Fruit fly (Drosophila melanogaster) whole organism, embryonic: ENCODE measurements around the gene mRpS14.

Source experiments
- Atf6 ChIP-seq: fragments of 200-800 bp; sonication (Bioruptor generic); IDR thresholded peaks from 2 replicates; pipeline ENCODE4 v1.3.6; 2022; ENCODE audit warnings: missing biosample characterization, missing genetic modification characterization
- BEAF-32 ChIP-seq: fragments of 200-800 bp; sonication (Bioruptor generic); optimal IDR thresholded peaks from 3 replicates; lab custom pipeline; 2017; ENCODE audit warnings: missing biosample characterization, missing genetic modification characterization, mild to moderate bottlenecking, moderate library complexity, missing genetic modification reagents
- CG14014 ChIP-seq: fragments of 200-800 bp; sonication (Bioruptor generic); IDR thresholded peaks from 2 replicates; pipeline ENCODE4 v1.3.6; 2022; ENCODE audit warnings: missing biosample characterization, missing genetic modification characterization
- CG14710 ChIP-seq: fragments of 200-800 bp; sonication (Bioruptor generic); optimal IDR thresholded peaks from 3 replicates; lab custom pipeline; 2019; ENCODE audit warnings: missing biosample characterization, mild to moderate bottlenecking, missing genetic modification characterization, moderate library complexity
- CG15601 ChIP-seq: fragments of 200-800 bp; sonication (Bioruptor generic); optimal IDR thresholded peaks from 3 replicates; lab custom pipeline; 2019; ENCODE audit warnings: missing biosample characterization, mild to moderate bottlenecking, missing genetic modification characterization, moderate library complexity
- CG16779 ChIP-seq: fragments of 200-800 bp; sonication (Bioruptor generic); IDR thresholded peaks from 2 replicates; pipeline ENCODE4 v1.3.6; 2022; ENCODE audit warnings: missing biosample characterization, missing genetic modification characterization
- CG16815 ChIP-seq: fragments of 200-800 bp; sonication (Bioruptor generic); optimal IDR thresholded peaks from 3 replicates; lab custom pipeline; 2017; ENCODE audit warnings: missing biosample characterization, mild to moderate bottlenecking, missing genetic modification characterization
- CG17385 ChIP-seq: fragments of 200-800 bp; sonication (Bioruptor generic); optimal IDR thresholded peaks from 3 replicates; lab custom pipeline; 2018; ENCODE audit warnings: missing biosample characterization, mild to moderate bottlenecking, missing genetic modification characterization
- CG1792 ChIP-seq: fragments of 200-800 bp; sonication (Bioruptor generic); optimal IDR thresholded peaks from 2 replicates; lab custom pipeline; 2016; ENCODE audit warnings: missing biosample characterization, missing genetic modification characterization
- CG2116 ChIP-seq: fragments of 200-800 bp; sonication (Bioruptor generic); optimal IDR thresholded peaks from 3 replicates; lab custom pipeline; 2018; ENCODE audit warnings: missing biosample characterization, mild to moderate bottlenecking, missing genetic modification characterization
- CG2120 ChIP-seq: fragments of 200-800 bp; sonication (Bioruptor generic); optimal IDR thresholded peaks from 3 replicates; lab custom pipeline; 2016; ENCODE audit warnings: missing biosample characterization, missing genetic modification characterization
- CG3163 ChIP-seq: fragments of 200-800 bp; sonication (Bioruptor generic); optimal IDR thresholded peaks from 3 replicates; lab custom pipeline; 2016; ENCODE audit warnings: missing biosample characterization, missing genetic modification characterization
- CG3281 ChIP-seq: fragments of 200-800 bp; sonication (Bioruptor generic); optimal IDR thresholded peaks from 3 replicates; lab custom pipeline; 2017; ENCODE audit warnings: missing biosample characterization, mild to moderate bottlenecking, missing genetic modification characterization
- CG4617 ChIP-seq: fragments of 200-800 bp; sonication (Bioruptor generic); optimal IDR thresholded peaks from 3 replicates; lab custom pipeline; 2016; ENCODE audit warnings: missing biosample characterization, missing genetic modification characterization, borderline replicate concordance
- CG6854 ChIP-seq: fragments of 200-800 bp; sonication (Bioruptor generic); optimal IDR thresholded peaks from 3 replicates; lab custom pipeline; 2017; ENCODE audit warnings: missing biosample characterization, mild to moderate bottlenecking, missing genetic modification characterization
- CG7357 ChIP-seq: fragments of 200-800 bp; sonication (Bioruptor generic); IDR thresholded peaks from 3 replicates; pipeline ENCODE4 v1.3.6; 2022; ENCODE audit warnings: missing biosample characterization, missing genetic modification characterization
- CG7372 ChIP-seq: fragments of 200-800 bp; sonication (Bioruptor generic); IDR thresholded peaks from 2 replicates; pipeline ENCODE4 v1.3.6; 2022; ENCODE audit warnings: missing biosample characterization, missing genetic modification characterization
- CG8281 ChIP-seq: fragments of 200-800 bp; sonication (Bioruptor generic); optimal IDR thresholded peaks from 2 replicates; lab custom pipeline; 2018; ENCODE audit warnings: missing biosample characterization, mild to moderate bottlenecking, missing genetic modification characterization, moderate library complexity
- CG8924 ChIP-seq: fragments of 200-800 bp; optimal IDR thresholded peaks from 3 replicates; lab custom pipeline; 2019; ENCODE audit warnings: missing biosample characterization, mild to moderate bottlenecking, missing genetic modification characterization, moderate library complexity
- Dbx ChIP-seq: fragments of 200-800 bp; sonication (Bioruptor generic); IDR thresholded peaks from 3 replicates; pipeline ENCODE4 v1.3.6; 2022; ENCODE audit warnings: missing biosample characterization, missing genetic modification characterization
- Drgx ChIP-seq: fragments of 200-800 bp; sonication (Bioruptor generic); IDR thresholded peaks from 2 replicates; pipeline ENCODE4 v1.3.6; 2022; ENCODE audit warnings: missing biosample characterization, missing genetic modification characterization
- ERR ChIP-seq: fragments of 200-800 bp; sonication (Bioruptor generic); optimal IDR thresholded peaks from 2 replicates; lab custom pipeline; 2016; ENCODE audit warnings: missing biosample characterization, missing genetic modification characterization
- Ets65A ChIP-seq: fragments of 200-800 bp; sonication (Bioruptor generic); peaks from one replicate; lab custom pipeline; 2016; ENCODE audit warnings: missing biosample characterization, missing genetic modification characterization
- Jarid2 ChIP-seq: fragments of 200-800 bp; sonication (Bioruptor generic); optimal IDR thresholded peaks from 3 replicates; lab custom pipeline; 2017; ENCODE audit warnings: mild to moderate bottlenecking, missing biosample characterization, missing genetic modification reagents, missing genetic modification characterization
- MESR4 ChIP-seq: fragments of 200-800 bp; sonication (Bioruptor generic); optimal IDR thresholded peaks from 2 replicates; lab custom pipeline; 2018; ENCODE audit warnings: missing biosample characterization, mild to moderate bottlenecking, missing genetic modification characterization, moderate library complexity
- Max ChIP-seq: fragments of 200-800 bp; sonication (Bioruptor generic); optimal IDR thresholded peaks from 2 replicates; lab custom pipeline; 2016; ENCODE audit warnings: missing biosample characterization, mild to moderate bottlenecking, missing genetic modification characterization
- Rfx ChIP-seq: fragments of 200-800 bp; sonication (Bioruptor generic); IDR thresholded peaks from 2 replicates; pipeline ENCODE4 v1.3.6; 2022; ENCODE audit warnings: missing biosample characterization, missing genetic modification characterization
- Rx ChIP-seq: fragments of 200-800 bp; sonication (Bioruptor generic); IDR thresholded peaks from 2 replicates; pipeline ENCODE4 v1.3.6; 2022; ENCODE audit warnings: missing biosample characterization, missing genetic modification characterization
- Sox100B ChIP-seq: fragments of 200-800 bp; sonication (Bioruptor generic); optimal IDR thresholded peaks from 3 replicates; lab custom pipeline; 2018; ENCODE audit warnings: missing biosample characterization, mild to moderate bottlenecking, missing genetic modification characterization
- Vsx1 ChIP-seq: fragments of 200-800 bp; sonication (Bioruptor generic); optimal IDR thresholded peaks from 2 replicates; lab custom pipeline; 2017; ENCODE audit warnings: missing biosample characterization, mild to moderate bottlenecking, missing genetic modification characterization, missing genetic modification reagents
- YL-1 ChIP-seq: fragments of 200-800 bp; sonication (Bioruptor generic); optimal IDR thresholded peaks from 3 replicates; lab custom pipeline; 2017; ENCODE audit warnings: missing biosample characterization, mild to moderate bottlenecking, missing genetic modification characterization
- al ChIP-seq: fragments of 200-800 bp; sonication (Bioruptor generic); IDR thresholded peaks from 2 replicates; pipeline ENCODE4 v1.3.6; 2022; ENCODE audit warnings: missing biosample characterization, missing genetic modification characterization
- ato ChIP-seq: fragments of 200-800 bp; sonication (Bioruptor generic); IDR thresholded peaks from 2 replicates; pipeline ENCODE4 v1.3.6; 2022; ENCODE audit warnings: missing biosample characterization, missing genetic modification characterization; ENCODE audit not compliant: partially characterized antibody
- ci ChIP-seq: fragments of 200-800 bp; sonication (Bioruptor generic); IDR thresholded peaks from 3 replicates; pipeline ENCODE4 v1.3.6; 2022; ENCODE audit warnings: missing biosample characterization, missing genetic modification characterization
- dpn ChIP-seq, 2 experiments: fragments of 200-800 bp; sonication (Bioruptor generic); optimal IDR thresholded peaks; 3 replicates each; lab custom pipeline; 2016; ENCODE audit warnings: missing biosample characterization in 2 of 2, missing genetic modification characterization in 2 of 2
- ftz-f1 ChIP-seq: fragments of 200-800 bp; sonication (Bioruptor generic); optimal IDR thresholded peaks from 2 replicates; lab custom pipeline; 2016; ENCODE audit warnings: missing biosample characterization, missing genetic modification characterization
- grau ChIP-seq: fragments of 200-800 bp; optimal IDR thresholded peaks from 3 replicates; lab custom pipeline; 2019; ENCODE audit warnings: missing biosample characterization, mild to moderate bottlenecking, missing genetic modification characterization, moderate library complexity
- gro ChIP-seq: fragments of 200-800 bp; sonication (Bioruptor generic); optimal IDR thresholded peaks from 2 replicates; lab custom pipeline; 2016; ENCODE audit warnings: missing biosample characterization, missing genetic modification characterization
- h ChIP-seq: fragments of >200 bp; optimal IDR thresholded peaks from 2 replicates; lab custom pipeline; 2017
- hth ChIP-seq: fragments of >200 bp; optimal IDR thresholded peaks from 2 replicates; lab custom pipeline; 2017; ENCODE audit warnings: inconsistent platforms
- insv ChIP-seq, 2 experiments: fragments of 200-800 bp; sonication (Bioruptor generic); optimal IDR thresholded peaks; 3 replicates each; lab custom pipeline; 2016 to 2018; ENCODE audit warnings: missing biosample characterization in 2 of 2, missing genetic modification characterization in 2 of 2
- lab ChIP-seq: fragments of 200-800 bp; sonication (Bioruptor generic); optimal IDR thresholded peaks from 3 replicates; lab custom pipeline; 2017; ENCODE audit warnings: missing biosample characterization, missing genetic modification characterization, mild to moderate bottlenecking, moderate library complexity, missing genetic modification reagents
- nerfin-1 ChIP-seq: fragments of 200-800 bp; sonication (Bioruptor generic); optimal IDR thresholded peaks from 3 replicates; lab custom pipeline; 2019; ENCODE audit warnings: missing biosample characterization, mild to moderate bottlenecking, missing genetic modification characterization, moderate library complexity
- pzg ChIP-seq: fragments of 200-800 bp; sonication (Bioruptor generic); optimal IDR thresholded peaks from 3 replicates; lab custom pipeline; 2018; ENCODE audit warnings: missing biosample characterization, mild to moderate bottlenecking, missing genetic modification characterization, moderate library complexity
- ro ChIP-seq: fragments of 200-800 bp; sonication (Bioruptor generic); IDR thresholded peaks from 2 replicates; pipeline ENCODE4 v1.3.6; 2022; ENCODE audit warnings: missing biosample characterization, missing genetic modification characterization
- sd ChIP-seq: fragments of 200-800 bp; sonication (Bioruptor generic); optimal IDR thresholded peaks from 3 replicates; lab custom pipeline; 2018; ENCODE audit warnings: missing biosample characterization, mild to moderate bottlenecking, missing genetic modification characterization, moderate library complexity
- shn ChIP-seq: fragments of 200-800 bp; sonication (Bioruptor generic); optimal IDR thresholded peaks from 3 replicates; lab custom pipeline; 2016; ENCODE audit warnings: missing biosample characterization, missing genetic modification characterization
- slbo ChIP-seq: fragments of 200-800 bp; sonication (Bioruptor generic); IDR thresholded peaks from 2 replicates; pipeline ENCODE4 v1.3.6; 2022; ENCODE audit warnings: missing biosample characterization, missing genetic modification characterization
- vfl ChIP-seq: fragments of 200-800 bp; sonication (Bioruptor generic); optimal IDR thresholded peaks from 2 replicates; lab custom pipeline; 2016; ENCODE audit warnings: missing biosample characterization, missing genetic modification characterization
- zen ChIP-seq: fragments of 200-800 bp; sonication (Bioruptor generic); optimal IDR thresholded peaks from 3 replicates; lab custom pipeline; 2018; ENCODE audit warnings: missing biosample characterization, mild to moderate bottlenecking, missing genetic modification characterization, moderate library complexity
- zf30C ChIP-seq: fragments of 200-800 bp; sonication (Bioruptor generic); optimal IDR thresholded peaks from 3 replicates; lab custom pipeline; 2018; ENCODE audit warnings: missing biosample characterization, mild to moderate bottlenecking, missing genetic modification characterization

The mRpS14 gene

dm6 chrX:19497782-19498440 lies 17.9 kb upstream of the mRpS14 start (continued):
- TF ChIP-seq zf30C (no peak), CG8924 (no peak), dpn (GFP tag; optimal IDR thresholded peaks at IDR 0.05; lab: Kevin White, UChicago) (peak in 1 of 2 experiments; percentile 7), sd (tag; lab: Kevin White, UChicago) (peak; percentile 54), CG7357 (GFP tag; lab: Robert Waterston, UW) (no peak), Jarid2 (GFP tag; lab: Kevin White, UChicago) (peak; percentile 11), insv (GFP tag; optimal IDR thresholded peaks at IDR 0.05; lab: Kevin White, UChicago) (peak in 1 of 2 experiments; percentile 59), ato (GFP tag; lab: Robert Waterston, UW) (no peak), CG7372 (no peak), CG6854 (GFP tag; lab: Kevin White, UChicago) (no peak), CG2116 (GFP tag; lab: Kevin White, UChicago) (no peak), slbo (GFP tag; lab: Robert Waterston, UW) (peak; percentile 60), BEAF-32 (peak; percentile 1), Rx (GFP tag; lab: Robert Waterston, UW) (0 out of 2 replicates have a peak, but pooled peaks have one; percentile 12), zen (tag; lab: Kevin White, UChicago) (no peak), Max (no peak), grau (peak; percentile 9), MESR4 (no peak), CG2120 (GFP tag; lab: Kevin White, UChicago) (peak; percentile 28), YL-1 (no peak), gro (GFP tag; lab: Kevin White, UChicago) (peak; percentile 78), Atf6 (GFP tag; lab: Robert Waterston, UW) (peak; percentile 52; the same call in 1 of the 2 replicates), nerfin-1 (tag; lab: Kevin White, UChicago) (no peak), lab (GFP tag; lab: Kevin White, UChicago) (peak; percentile 74), CG1792 (GFP tag; lab: Kevin White, UChicago) (no peak), Dbx (GFP tag; lab: Robert Waterston, UW) (peak; percentile 64; the same call in 1 of the 3 replicates), CG3163 (GFP tag; lab: Kevin White, UChicago) (no peak), CG16779 (peak; percentile 15; the same call in 1 of the 2 replicates), Rfx (GFP tag; lab: Robert Waterston, UW) (peak; percentile 58), ftz-f1 (GFP tag; lab: Kevin White, UChicago) (no peak), ro (no peak), ci (peak; percentile 45; the same call in 1 of the 3 replicates), CG4617 (GFP tag; lab: Kevin White, UChicago) (no peak), shn (GFP tag; lab: Kevin White, UChicago) (no peak), CG8281 (tag; lab: Kevin White, UChicago) (no peak), Vsx1 (GFP tag; lab: Kevin White, UChicago) (no peak), CG14014 (GFP tag; lab: Robert Waterston, UW) (peak; percentile 36; the same call in 1 of the 2 replicates), pzg (peak; percentile 15), Sox100B (GFP tag; lab: Kevin White, UChicago) (no peak), Ets65A (GFP tag; lab: Kevin White, UChicago) (no peak), al (no peak), CG16815 (GFP tag; lab: Kevin White, UChicago) (no peak), ERR (GFP tag; lab: Kevin White, UChicago) (no peak), Drgx (GFP tag; lab: Robert Waterston, UW) (peak; percentile 50; the same call in 1 of the 2 replicates), CG15601 (tag; lab: Kevin White, UChicago) (no peak), CG3281 (GFP tag; lab: Kevin White, UChicago) (peak; percentile 12), vfl (GFP tag; lab: Kevin White, UChicago) (no peak), h (no peak), hth (lab: Kevin White, UChicago) (no peak), CG17385 (GFP tag; lab: Kevin White, UChicago) (no peak), CG14710 (no peak)
